Worm (Caenorhabditis elegans) whole organism, late embryonic: ENCODE results near the gene ins-17.

Experiments used
- K09A11.1 ChIP-seq: sonication (generic microtip); optimal IDR thresholded peaks from 2 replicates; lab custom pipeline; 2017; ENCODE audit warnings: antibody characterized with exemption, mild to moderate bottlenecking, missing genetic modification characterization, missing compliant biosample characterization; ENCODE audit not compliant: insufficient read depth
- ama-1 ChIP-seq: fragments of 150-350 bp; optimal IDR thresholded peaks from 2 replicates; lab custom pipeline; 2014
- ceh-24 ChIP-seq: sonication (generic microtip); optimal IDR thresholded peaks from 2 replicates; lab custom pipeline; 2016; ENCODE audit warnings: mild to moderate bottlenecking, missing genetic modification characterization, missing compliant biosample characterization
- ceh-30 ChIP-seq: fragments of 150-350 bp; optimal IDR thresholded peaks from 2 replicates; lab custom pipeline; 2014; ENCODE audit warnings: missing biosample characterization, missing genetic modification characterization
- dve-1 ChIP-seq: sonication (generic microtip); optimal IDR thresholded peaks from 2 replicates; lab custom pipeline; 2017; ENCODE audit warnings: antibody characterized with exemption, mild to moderate bottlenecking, missing genetic modification characterization, missing compliant biosample characterization
- hlh-8 ChIP-seq: sonication (generic microtip); optimal IDR thresholded peaks from 2 replicates; lab custom pipeline; 2016; ENCODE audit warnings: missing genotype, missing genetic modification characterization, missing compliant biosample characterization
- lin-11 ChIP-seq: fragments of 200-800 bp; sonication (Bioruptor generic); optimal IDR thresholded peaks from 2 replicates; lab custom pipeline; 2018; ENCODE audit warnings: mild to moderate bottlenecking, missing genetic modification characterization, missing compliant biosample characterization
- nhr-11 ChIP-seq: fragments of 150-350 bp; optimal IDR thresholded peaks from 2 replicates; lab custom pipeline; 2014; ENCODE audit warnings: missing biosample characterization, missing genetic modification characterization
- odd-2 ChIP-seq: sonication (generic microtip); optimal IDR thresholded peaks from 2 replicates; lab custom pipeline; 2017; ENCODE audit warnings: antibody characterized with exemption, mild to moderate bottlenecking, missing genetic modification characterization, missing compliant biosample characterization
- pha-4 ChIP-seq: fragments of 150-350 bp; optimal IDR thresholded peaks from 2 replicates; lab custom pipeline; 2018; ENCODE audit warnings: missing biosample characterization, missing genetic modification reagents, missing genetic modification characterization
- rnt-1 ChIP-seq: sonication (generic microtip); optimal IDR thresholded peaks from 2 replicates; lab custom pipeline; 2016; ENCODE audit warnings: missing genetic modification characterization, missing compliant biosample characterization
- tbx-2 ChIP-seq: sonication (generic microtip); optimal IDR thresholded peaks from 2 replicates; lab custom pipeline; 2016; ENCODE audit warnings: missing genetic modification characterization, missing compliant biosample characterization
- ttx-3 ChIP-seq: sonication (generic microtip); optimal IDR thresholded peaks from 2 replicates; lab custom pipeline; 2016; ENCODE audit warnings: missing genetic modification reagents, missing genetic modification characterization, missing compliant biosample characterization

DNA sequence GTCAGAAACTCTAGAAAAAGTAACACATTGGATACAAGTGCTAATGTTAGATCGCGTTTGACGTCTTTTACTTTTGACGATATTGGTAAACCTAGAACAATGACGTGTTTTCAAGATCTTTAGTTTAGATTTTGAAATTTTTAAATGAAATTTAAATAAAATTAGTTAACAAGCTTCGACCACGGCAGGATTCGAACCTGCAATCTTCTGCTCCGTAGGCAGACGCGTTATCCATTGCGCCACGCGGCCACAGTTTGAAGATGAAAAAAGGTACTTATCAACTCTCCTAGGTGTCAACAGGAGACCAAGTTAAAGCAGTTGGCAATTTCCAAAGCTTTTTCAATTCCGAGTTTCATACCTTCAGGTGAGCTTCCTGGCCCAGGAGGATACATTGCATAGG, 28.0 kb downstream of the ins-17 start:
- TF ChIP-seq ceh-24 (tag; lab: Kevin White, UChicago), result no peak
- TF ChIP-seq ceh-30 (tag; lab: Kevin White, UChicago), result no peak
- no peak for TF ChIP-seq nhr-11 (tag; lab: Kevin White, UChicago)
- TF ChIP-seq K09A11.1, result no peak
- TF ChIP-seq hlh-8, result no peak
- no peak for TF ChIP-seq dve-1 (tag; lab: Kevin White, UChicago)
- no peak for TF ChIP-seq odd-2
- no peak for TF ChIP-seq ttx-3 (tag; lab: Kevin White, UChicago)
- no peak for TF ChIP-seq ama-1 (lab: Kevin White, UChicago)
- no peak for TF ChIP-seq pha-4
- TF ChIP-seq rnt-1, result no peak
- no peak for TF ChIP-seq tbx-2
- TF ChIP-seq lin-11 (tag; lab: Kevin White, UChicago), result no peak
